Fruit fly (Drosophila melanogaster): Measurements from ENCODE around the gene Tm2.

Tm2 gene

DNA sequence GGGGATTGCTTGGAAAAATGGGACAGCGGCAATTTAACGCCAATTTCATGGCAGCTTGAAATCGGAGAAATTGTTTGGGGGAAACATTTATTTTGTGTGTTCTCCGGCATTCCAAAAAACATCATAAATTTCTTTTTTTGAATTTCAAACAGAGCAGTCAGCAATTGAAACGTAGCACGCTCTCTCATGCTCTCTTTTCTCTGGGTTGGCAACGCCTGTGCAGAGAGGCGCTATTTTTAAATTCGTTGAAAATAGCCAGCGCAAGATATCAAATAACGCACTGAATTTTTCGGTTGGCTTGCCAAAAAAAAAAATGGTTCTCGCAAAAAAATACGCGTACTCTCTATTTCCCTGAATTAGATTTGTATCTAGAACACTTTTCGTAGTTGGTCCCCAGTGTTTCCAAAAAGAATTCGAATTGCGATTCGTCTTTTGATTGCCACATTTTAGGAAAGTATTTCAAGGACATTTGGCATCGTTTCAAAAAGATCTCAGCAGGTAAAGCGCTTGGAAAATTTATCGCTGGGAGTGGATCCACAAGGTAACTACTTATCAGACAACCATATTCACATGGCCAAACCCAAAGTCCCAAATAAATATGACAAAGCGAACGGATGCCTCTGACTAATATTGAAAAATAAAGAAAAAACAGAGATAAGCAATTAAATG is 23.8 kb upstream of the Tm2 start:
- no peak for TF ChIP-seq noc (tag; optimal IDR thresholded peaks at IDR 0.05)

DNA sequence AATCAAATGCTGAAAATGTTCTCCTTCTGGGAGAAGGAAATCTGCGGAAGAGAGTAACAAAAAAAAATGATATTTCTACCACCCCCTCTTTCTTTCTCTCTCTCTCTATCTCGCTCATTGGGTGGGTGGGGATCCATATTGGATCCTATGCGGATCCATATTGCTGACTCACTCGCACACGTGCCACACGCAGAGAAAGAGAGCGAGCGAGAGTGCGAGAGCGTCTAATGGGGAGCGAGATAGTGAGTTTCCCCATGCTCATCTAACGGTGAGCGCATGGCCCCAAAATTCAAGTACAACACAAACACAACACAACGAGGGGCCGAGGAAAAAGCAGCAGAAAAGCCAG is 23.3 kb upstream of the Tm2 start:
- peak; percentile 23 for TF ChIP-seq noc (tag; optimal IDR thresholded peaks at IDR 0.05)

DNA sequence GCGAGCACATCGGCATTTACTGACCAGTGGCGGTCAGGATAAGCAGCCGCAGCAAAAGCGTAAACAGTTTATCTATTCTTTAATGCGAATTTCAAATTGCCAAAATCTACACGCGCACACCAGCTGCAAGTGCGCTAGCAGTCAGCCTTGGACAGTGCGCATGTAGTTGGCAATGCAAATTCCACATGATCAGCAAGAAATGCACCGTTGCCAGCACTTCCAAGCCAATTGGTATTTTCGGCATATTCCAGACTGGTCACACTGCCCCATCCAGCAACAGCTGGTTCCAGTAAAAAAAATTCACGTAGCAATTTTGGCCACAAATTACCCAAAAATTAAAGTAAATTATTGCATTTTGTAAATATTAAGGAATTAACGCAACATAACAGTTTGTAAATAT is 22.2 kb upstream of the Tm2 start:
- no peak for TF ChIP-seq noc (tag; optimal IDR thresholded peaks at IDR 0.05)

DNA sequence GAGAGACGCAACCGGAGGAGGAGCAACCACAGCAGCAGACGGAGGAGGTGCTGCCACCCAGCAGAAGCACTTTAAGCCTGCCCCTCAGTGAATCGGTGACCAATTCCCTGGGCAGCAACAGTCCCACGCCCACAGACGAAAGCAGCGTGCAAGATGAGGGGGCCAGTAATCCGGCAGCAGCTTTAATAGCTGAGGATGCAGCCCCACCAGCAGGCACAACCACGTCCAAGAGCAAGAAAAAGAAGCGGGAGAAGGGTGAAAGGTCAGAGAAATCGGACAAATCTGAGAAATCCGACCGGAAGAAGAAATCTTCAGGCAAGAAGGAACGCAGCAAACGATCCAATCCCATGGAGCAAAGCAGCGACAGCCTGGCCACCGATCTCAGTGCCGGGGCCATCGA is 21.2 kb upstream of the Tm2 start:
- TF ChIP-seq noc (tag; optimal IDR thresholded peaks at IDR 0.05), result no peak

DNA sequence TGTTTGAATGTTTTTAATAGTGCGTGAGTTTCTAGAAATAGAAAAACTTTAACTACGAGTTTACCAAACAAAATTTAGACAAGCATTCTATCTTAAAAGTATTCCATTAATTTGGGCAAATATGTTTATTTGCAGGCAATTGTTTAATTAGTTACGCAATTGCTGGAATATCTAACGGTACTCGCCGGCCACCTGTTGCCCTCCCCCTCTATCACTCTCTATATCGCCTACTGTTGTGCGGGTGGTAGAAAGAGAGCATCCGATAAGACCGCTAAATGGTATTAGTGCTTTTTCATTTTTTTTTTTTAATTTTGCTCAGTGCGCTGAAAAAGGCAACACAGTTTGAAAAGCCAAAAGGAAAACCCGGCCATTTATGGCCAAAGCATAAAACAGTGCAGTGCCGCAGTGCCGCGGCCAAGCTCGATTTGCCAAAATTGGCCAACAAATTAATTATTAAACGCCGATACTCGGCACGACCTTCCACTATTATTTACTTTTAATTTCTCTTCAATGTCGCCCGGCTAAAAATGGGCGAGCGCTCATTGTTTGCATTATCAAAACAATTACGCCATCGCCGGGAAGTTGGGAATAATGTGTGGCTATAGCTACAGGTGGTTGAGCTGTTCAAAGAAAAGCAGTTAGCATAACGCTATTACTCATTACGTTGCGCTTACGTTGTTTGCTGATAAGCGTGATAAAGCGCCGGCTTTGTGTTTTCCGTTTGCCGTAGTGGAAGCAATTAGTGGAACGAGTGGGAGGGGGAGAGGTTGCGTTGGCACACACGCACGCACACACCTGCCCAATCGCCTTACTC is 20.0 kb upstream of the Tm2 start:
- no peak for TF ChIP-seq noc (tag; optimal IDR thresholded peaks at IDR 0.05)

DNA sequence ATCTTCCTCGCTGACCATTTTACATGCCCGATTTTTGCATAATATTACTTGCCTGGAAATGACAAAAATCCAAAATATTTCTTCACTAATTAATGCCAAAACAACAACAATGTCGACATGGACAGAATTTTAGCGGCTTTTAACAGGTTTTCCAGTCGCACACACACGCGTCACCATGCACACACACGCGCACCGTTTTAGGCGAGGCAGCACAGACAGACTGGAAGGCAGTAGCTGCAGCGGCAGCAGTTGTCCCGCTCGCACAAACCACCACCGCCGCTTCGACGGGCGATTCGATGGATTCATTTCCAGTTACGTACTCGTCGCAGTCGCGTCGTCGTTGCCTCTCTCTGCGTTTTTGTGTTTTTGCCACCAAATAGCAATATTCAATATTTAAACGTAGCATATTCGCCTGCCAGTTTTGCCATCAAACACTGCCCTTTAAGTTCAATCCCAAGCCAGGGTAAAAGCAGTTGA is 19.3 kb upstream of the Tm2 start, which contains the start of gene CG45218:
Gene CG45218 (minus strand): TSS at position 158 of the 477 bp plus-strand sequence.
- TF ChIP-seq noc (tag; optimal IDR thresholded peaks at IDR 0.05), result peak; percentile 51

DNA sequence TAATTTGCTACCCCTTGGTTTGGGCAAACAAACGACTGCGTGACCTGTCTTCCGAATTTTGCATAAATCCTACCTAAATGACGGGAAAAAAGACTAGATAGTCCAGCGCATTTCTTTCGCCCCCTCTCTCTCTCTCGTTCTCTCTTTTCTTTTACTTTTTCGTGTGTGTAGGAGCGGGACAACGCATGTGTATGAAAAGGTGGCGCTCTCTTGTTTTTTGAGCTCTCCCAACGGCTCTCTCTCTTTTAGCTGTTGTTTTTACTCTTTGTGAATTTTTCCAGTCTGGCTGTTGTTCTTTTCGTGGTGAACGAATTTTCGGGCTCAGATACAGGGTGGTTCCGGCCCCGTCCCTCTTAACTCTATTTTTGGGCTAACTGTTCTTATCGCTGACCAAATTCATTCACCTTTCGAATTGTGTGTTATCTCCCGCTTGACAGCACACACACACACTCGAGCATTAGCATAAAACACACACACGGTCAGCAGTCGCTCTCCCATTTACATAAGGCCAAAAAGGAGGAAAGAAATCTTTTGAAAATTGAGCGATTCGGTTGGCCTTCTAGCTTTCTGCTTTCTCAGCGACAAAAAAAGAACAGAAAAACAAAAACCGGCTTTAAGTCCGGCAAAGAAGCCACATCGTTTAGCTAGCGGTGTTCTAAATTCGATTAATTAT is 18.3 kb upstream of the Tm2 start:
- peak; percentile 23 for TF ChIP-seq noc (tag; optimal IDR thresholded peaks at IDR 0.05)

DNA sequence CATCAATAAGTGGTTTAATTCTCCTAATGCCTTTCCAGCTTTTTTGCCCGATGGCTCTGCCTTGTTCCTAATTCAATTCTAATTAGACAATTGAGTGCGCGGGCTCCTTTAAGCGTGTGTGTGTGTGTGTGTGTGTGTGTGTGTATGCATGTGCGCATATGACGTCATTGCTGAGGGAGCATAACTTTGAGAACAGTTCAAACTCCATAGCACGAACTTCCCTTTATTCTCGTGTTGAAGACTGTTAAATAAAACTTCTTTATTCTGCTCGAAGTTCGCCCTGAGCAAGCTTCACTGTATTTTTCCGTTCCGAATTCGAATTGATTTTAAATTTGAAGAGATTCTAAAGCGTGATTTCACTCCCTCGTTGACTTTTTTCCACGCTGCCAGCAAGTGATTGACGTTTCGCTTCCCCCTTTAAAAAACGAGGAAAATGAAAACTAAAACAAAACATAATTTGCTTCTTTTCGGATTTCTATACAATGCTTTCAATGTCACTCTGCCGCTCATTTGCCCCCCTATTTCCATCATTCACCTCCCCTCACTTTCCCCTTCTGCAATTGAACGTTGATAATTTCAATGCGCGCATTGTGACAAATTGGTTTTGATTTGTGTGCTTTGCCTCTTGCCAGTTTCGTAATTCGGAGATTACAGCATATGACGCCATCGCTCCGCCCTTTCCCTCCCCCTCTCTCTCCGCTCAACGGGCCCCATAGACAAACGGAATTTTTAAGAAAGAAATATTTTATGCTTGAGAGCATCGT is 17.6 kb upstream of the Tm2 start:
- no peak for TF ChIP-seq noc (tag; optimal IDR thresholded peaks at IDR 0.05)

DNA sequence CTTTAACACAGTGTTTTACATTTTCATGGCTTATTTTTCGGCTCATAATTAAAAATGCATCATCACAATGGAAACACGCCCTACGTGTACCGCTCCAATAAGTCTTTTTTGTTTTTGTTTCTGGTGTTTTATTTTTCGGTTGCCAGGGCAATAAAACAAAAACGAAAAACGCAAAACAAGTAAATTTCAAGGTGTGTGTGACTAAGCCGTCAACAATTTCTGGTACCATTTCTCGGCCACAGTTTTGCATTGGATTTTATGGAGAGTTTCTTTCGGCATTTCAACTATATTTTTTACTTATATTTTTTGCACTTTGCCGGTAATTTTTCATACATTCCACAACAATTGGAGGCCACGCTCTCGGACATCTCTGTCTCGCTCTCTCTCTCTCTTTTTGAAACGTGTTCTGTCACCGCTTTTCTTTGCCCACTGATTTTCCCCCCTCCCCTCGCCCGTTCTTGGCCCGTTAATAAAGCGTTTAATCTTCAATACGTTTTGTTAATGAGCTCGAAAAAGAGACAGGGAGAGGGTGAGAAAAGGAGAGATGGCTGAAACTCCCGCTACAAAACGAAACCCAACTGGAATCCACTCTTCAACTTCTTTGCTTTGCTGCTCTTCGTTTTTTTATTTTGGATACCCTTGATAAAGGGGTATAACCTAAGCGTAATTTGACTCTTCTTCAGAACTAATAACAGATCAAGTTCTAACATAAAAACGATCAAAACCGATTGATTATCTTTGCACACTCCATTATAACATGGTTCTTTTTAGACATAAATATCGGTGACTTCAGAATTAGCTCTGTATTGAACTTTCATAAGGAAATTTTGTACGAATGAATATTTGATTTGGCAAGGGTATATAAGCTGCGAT is 16.8 kb upstream of the Tm2 start:
- TF ChIP-seq noc (tag; optimal IDR thresholded peaks at IDR 0.05), result peak; percentile 59

DNA sequence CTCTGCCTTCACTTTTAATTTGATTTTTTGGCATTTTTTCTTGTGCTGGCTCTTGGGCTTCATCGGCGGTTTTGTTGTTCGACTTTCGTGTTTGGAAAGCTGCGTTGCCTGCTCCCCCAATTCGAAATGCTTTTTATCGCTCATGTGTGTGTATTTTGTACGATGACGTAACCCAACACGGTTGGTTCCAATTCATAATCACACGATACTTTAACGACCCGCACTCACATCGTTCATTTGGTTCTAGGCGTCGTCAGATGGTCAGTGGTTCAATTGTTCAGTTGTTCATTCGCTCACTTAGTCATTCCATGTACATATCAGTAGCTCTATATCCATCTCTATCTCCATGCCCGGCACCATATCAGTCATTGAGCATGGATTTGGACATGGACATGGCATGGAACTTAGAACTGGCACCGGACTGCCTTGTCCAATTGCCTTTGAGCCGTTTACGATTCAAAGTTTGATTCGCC is 16.1 kb upstream of the Tm2 start:
- TF ChIP-seq noc (tag; optimal IDR thresholded peaks at IDR 0.05), result no peak

DNA sequence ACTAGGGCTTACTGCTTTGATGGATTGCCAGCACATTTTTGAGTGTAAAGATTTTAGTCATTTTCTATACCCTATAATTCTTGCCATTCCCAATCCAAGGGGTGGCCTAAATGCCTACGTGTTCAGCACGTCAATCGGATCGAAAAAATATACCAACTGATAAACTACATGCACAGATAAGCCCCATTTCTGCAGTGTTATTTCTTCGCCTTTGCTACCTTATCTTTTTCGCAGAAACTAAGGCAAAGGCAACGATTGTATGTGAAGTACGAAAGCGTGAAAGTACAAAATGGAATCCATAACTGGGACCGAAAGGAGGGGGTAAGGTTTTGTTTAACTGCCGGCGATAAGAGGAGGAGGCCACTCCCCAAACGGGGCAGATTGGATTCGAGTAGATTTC is 12.1 kb upstream of the Tm2 start:
- TF ChIP-seq noc (tag; optimal IDR thresholded peaks at IDR 0.05), result peak; percentile 51

DNA sequence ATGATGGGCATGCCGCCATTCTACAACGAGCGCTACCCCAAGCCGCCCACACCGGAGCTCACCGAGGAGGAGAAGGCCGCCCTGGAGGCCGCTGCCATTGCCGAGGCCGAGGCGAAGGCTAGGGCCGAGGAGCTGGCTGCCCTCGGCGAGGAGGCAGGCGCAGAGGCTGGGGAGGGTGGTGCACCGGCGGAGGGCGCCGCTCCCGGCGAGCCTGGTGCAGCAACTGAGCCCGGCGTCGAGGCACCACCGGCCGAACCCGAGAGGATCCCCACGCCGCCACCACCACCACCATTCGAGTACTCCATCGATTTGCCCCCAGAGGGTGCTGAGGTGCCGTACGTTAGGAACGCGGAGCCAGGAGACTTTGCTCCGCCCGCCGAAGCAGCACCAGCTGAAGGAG is 4.7 kb upstream of the Tm2 start:
- TF ChIP-seq noc (tag; optimal IDR thresholded peaks at IDR 0.05), result no peak

DNA sequence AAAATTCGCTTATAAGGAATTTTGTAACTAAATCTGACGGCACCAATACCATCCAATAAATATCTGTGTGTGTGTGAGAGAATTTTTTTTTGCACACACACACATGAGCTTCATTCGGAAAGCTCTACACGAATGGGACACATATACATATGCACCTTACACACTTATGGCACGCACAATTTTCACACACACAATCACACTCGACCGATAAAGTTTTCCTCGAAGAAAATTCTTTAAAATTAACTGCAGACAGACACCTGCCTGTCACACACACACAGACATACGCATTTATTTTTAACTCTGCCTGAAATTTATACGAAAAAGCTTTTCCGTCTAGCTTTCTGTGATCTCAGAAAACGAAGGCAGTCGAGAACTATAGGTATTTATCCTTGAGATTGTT is 702 bp downstream of the Tm2 start:
- no peak for TF ChIP-seq noc (tag; optimal IDR thresholded peaks at IDR 0.05)

DNA sequence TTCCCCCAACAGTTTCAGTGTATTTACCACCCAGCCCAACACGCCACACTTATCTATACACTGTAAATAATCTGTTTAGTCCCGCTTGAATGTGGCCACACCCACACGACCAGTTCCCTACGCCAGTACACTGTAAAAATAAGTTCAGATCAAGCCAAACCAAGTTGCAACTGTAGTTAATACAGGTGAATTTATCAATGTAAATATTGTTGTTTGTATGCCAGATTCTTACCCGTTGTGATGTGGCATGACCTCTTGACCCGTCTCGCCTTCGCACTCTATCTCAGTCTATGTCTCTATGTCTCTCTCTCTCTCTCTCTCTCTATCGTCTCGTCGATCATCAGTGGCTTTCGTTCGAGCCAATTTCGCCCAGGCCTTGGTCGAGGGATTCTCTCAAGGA is 3.8 kb downstream of the Tm2 start:
- TF ChIP-seq noc (tag; optimal IDR thresholded peaks at IDR 0.05), result no peak

DNA sequence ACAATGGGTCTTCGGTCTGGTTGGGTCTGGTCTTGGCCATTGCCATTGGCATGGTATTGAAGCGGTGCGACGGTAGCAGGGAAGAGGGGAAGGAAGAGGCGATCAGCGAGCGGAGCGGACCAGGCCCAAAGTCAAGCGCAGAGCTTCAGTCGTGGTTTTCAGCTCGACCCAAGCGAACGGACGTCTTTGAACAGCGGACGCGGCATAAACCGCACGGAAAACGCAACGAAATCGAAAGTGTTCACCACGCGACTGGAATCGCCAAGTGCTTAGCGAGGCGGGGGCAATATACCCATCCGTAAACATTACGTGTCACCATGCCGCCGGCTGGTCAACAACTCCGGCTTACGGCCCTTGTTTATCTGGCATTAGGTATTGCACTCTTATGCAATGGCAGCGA is 6.3 kb downstream of the Tm2 start, which contains the start of gene CG14866:
Gene CG14866 (plus strand): TSS at position 146 of the 400 bp plus-strand sequence.
- no peak for TF ChIP-seq noc (tag; optimal IDR thresholded peaks at IDR 0.05)
